Worm (Caenorhabditis elegans) whole organism, young adult: ENCODE data around the gene F44F4.3.

ENCODE experiments used
- B0035.1 ChIP-seq: sonication (generic microtip); optimal IDR thresholded peaks from 2 replicates; lab custom pipeline; 2016; ENCODE audit warnings: missing genetic modification characterization, mild to moderate bottlenecking, missing compliant biosample characterization, missing genotype, missing genetic modification reagents
- B0336.3 ChIP-seq: fragments of 200-800 bp; sonication (Bioruptor generic); IDR thresholded peaks from 2 replicates; pipeline ENCODE4 v1.3.6; 2022; ENCODE audit warnings: missing genetic modification characterization, missing compliant biosample characterization
- C17E4.6 ChIP-seq: fragments of 200-800 bp; sonication (Bioruptor generic); IDR thresholded peaks from 2 replicates; pipeline ENCODE4 v1.3.6; 2022; ENCODE audit warnings: missing genetic modification reagents, missing genetic modification characterization, missing compliant biosample characterization
- D2030.7 ChIP-seq: fragments of 200-800 bp; sonication (Bioruptor generic); IDR thresholded peaks from 2 replicates; pipeline ENCODE4 v1.3.6; 2022; ENCODE audit warnings: missing genetic modification reagents, missing genetic modification characterization, missing compliant biosample characterization
- F10E7.11 ChIP-seq: sonication (generic microtip); optimal IDR thresholded peaks from 2 replicates; lab custom pipeline; 2017; ENCODE audit warnings: mild to moderate bottlenecking, missing genetic modification characterization, moderate library complexity, missing compliant biosample characterization
- F22D6.2 ChIP-seq: sonication (generic microtip); optimal IDR thresholded peaks from 2 replicates; lab custom pipeline; 2016; ENCODE audit warnings: mild to moderate bottlenecking, missing genetic modification characterization, missing compliant biosample characterization
- F37B4.10 ChIP-seq: fragments of 200-800 bp; sonication (Bioruptor generic); IDR thresholded peaks from 2 replicates; pipeline ENCODE4 v1.3.6; 2022; ENCODE audit warnings: missing genetic modification characterization, missing compliant biosample characterization
- F39B2.1 ChIP-seq: fragments of 200-800 bp; sonication (Bioruptor generic); IDR thresholded peaks from 2 replicates; pipeline ENCODE4 v1.3.6; 2022; ENCODE audit warnings: missing genetic modification reagents, missing genetic modification characterization, missing compliant biosample characterization
- F52B5.7 ChIP-seq: sonication (generic microtip); optimal IDR thresholded peaks from 2 replicates; lab custom pipeline; 2016; ENCODE audit warnings: mild to moderate bottlenecking, missing genetic modification characterization, missing compliant biosample characterization
- F57C9.4 ChIP-seq: sonication (generic microtip); optimal IDR thresholded peaks from 2 replicates; lab custom pipeline; 2017; ENCODE audit warnings: mild to moderate bottlenecking, missing genetic modification characterization, missing compliant biosample characterization
- K11D2.4 ChIP-seq: fragments of 200-800 bp; sonication (Bioruptor generic); IDR thresholded peaks from 2 replicates; pipeline ENCODE4 v1.3.6; 2022; ENCODE audit warnings: missing genetic modification reagents, missing genetic modification characterization, missing compliant biosample characterization
- Y53F4B.3 ChIP-seq: fragments of 200-800 bp; sonication (Bioruptor generic); IDR thresholded peaks from 2 replicates; pipeline ENCODE4 v1.3.6; 2022; ENCODE audit warnings: missing genetic modification reagents, missing genetic modification characterization, missing compliant biosample characterization
- Y53G8AR.9 ChIP-seq: fragments of 200-800 bp; sonication (Bioruptor generic); conservative IDR thresholded peaks from 2 replicates; pipeline ENCODE4 v1.3.6; 2022; ENCODE audit warnings: missing genetic modification reagents, missing genetic modification characterization, missing compliant biosample characterization
- Y56A3A.18 ChIP-seq: fragments of 200-800 bp; sonication (Bioruptor generic); IDR thresholded peaks from 2 replicates; pipeline ENCODE4 v1.3.6; 2022; ENCODE audit warnings: missing genetic modification reagents, missing genetic modification characterization, missing compliant biosample characterization
- ZK185.1 ChIP-seq: sonication (generic microtip); optimal IDR thresholded peaks from 2 replicates; lab custom pipeline; 2016; ENCODE audit warnings: mild to moderate bottlenecking, missing genetic modification characterization, missing compliant biosample characterization; ENCODE audit not compliant: poor library complexity, severe bottlenecking
- atf-7 ChIP-seq: sonication (generic microtip); optimal IDR thresholded peaks from 2 replicates; lab custom pipeline; 2017; ENCODE audit warnings: mild to moderate bottlenecking, missing genetic modification characterization, missing compliant biosample characterization
- attf-3 ChIP-seq: fragments of 200-800 bp; sonication (Bioruptor generic); conservative IDR thresholded peaks from 2 replicates; pipeline ENCODE4 v1.3.6; 2022; ENCODE audit warnings: missing genetic modification reagents, missing genetic modification characterization, missing compliant biosample characterization
- bed-1 ChIP-seq: fragments of 200-800 bp; sonication (Bioruptor generic); IDR thresholded peaks from 2 replicates; pipeline ENCODE4 v1.3.6; 2022; ENCODE audit warnings: missing genetic modification reagents, missing genetic modification characterization, missing compliant biosample characterization
- cebp-1 ChIP-seq, 2 experiments: fragments of 200-800 bp in 1 of 2; sonication (Bioruptor generic) in 1 of 2; sonication (generic microtip) in 1 of 2; IDR thresholded peaks in 1 of 2; optimal IDR thresholded peaks in 1 of 2; 2 replicates each; pipeline versions ENCODE4 v1.3.6 to Lab custom; 2017 to 2022; ENCODE audit warnings: missing compliant biosample characterization in 2 of 2, missing genetic modification characterization in 2 of 2, mild to moderate bottlenecking in 1 of 2, missing genetic modification reagents in 1 of 2, moderate library complexity in 1 of 2
- cebp-2 ChIP-seq: fragments of 200-800 bp; sonication (Bioruptor generic); IDR thresholded peaks from 2 replicates; pipeline ENCODE4 v1.3.6; 2022; ENCODE audit warnings: missing genetic modification characterization, missing compliant biosample characterization
- ceh-100 ChIP-seq: fragments of 200-800 bp; sonication (Bioruptor generic); IDR thresholded peaks from 2 replicates; pipeline ENCODE4 v1.3.6; 2022; ENCODE audit warnings: missing genetic modification reagents, missing genetic modification characterization, missing compliant biosample characterization
- ceh-27 ChIP-seq: fragments of 200-800 bp; sonication (Bioruptor generic); optimal IDR thresholded peaks from 2 replicates; lab custom pipeline; 2018; ENCODE audit warnings: mild to moderate bottlenecking, missing genetic modification characterization, moderate library complexity, missing compliant biosample characterization
- die-1 ChIP-seq: sonication (generic microtip); optimal IDR thresholded peaks from 2 replicates; lab custom pipeline; 2016; ENCODE audit warnings: missing genotype, mild to moderate bottlenecking, missing genetic modification characterization, missing compliant biosample characterization
- dox-1 ChIP-seq: fragments of 200-800 bp; sonication (Bioruptor generic); IDR thresholded peaks from 2 replicates; pipeline ENCODE4 v1.3.6; 2022; ENCODE audit warnings: missing genetic modification reagents, missing genetic modification characterization, missing compliant biosample characterization
- fkh-3 ChIP-seq: sonication (generic microtip); optimal IDR thresholded peaks from 2 replicates; lab custom pipeline; 2016; ENCODE audit warnings: mild to moderate bottlenecking, missing genetic modification characterization, missing compliant biosample characterization
- gei-17 ChIP-seq: fragments of 200-800 bp; sonication (Bioruptor generic); optimal IDR thresholded peaks from 2 replicates; lab custom pipeline; 2018; ENCODE audit warnings: mild to moderate bottlenecking, missing genetic modification characterization, missing compliant biosample characterization
- him-1 ChIP-seq: sonication (generic microtip); optimal IDR thresholded peaks from 2 replicates; lab custom pipeline; 2016; ENCODE audit warnings: missing genotype, missing genetic modification reagents, missing genetic modification characterization, missing compliant biosample characterization
- hlh-12 ChIP-seq: sonication (generic microtip); optimal IDR thresholded peaks from 2 replicates; lab custom pipeline; 2016; ENCODE audit warnings: missing genetic modification characterization, missing compliant biosample characterization
- let-526 ChIP-seq: fragments of 200-800 bp; sonication (Bioruptor generic); IDR thresholded peaks from 2 replicates; pipeline ENCODE4 v1.3.6; 2022; ENCODE audit warnings: missing genetic modification reagents, missing genetic modification characterization, missing compliant biosample characterization
- let-607 ChIP-seq, 2 experiments: fragments of 200-800 bp in 1 of 2; sonication (Bioruptor generic) in 1 of 2; sonication (generic microtip) in 1 of 2; optimal IDR thresholded peaks; 2 replicates each; lab custom pipeline; 2016 to 2018; ENCODE audit warnings: mild to moderate bottlenecking in 2 of 2, missing compliant biosample characterization in 2 of 2, missing genetic modification characterization in 2 of 2, moderate library complexity in 2 of 2, missing genotype in 1 of 2
- lin-26 ChIP-seq: fragments of 200-800 bp; sonication (Bioruptor generic); IDR thresholded peaks from 2 replicates; pipeline ENCODE4 v1.3.6; 2022; ENCODE audit warnings: missing genetic modification reagents, missing genetic modification characterization, missing compliant biosample characterization
- lin-54 ChIP-seq: fragments of 200-800 bp; sonication (Bioruptor generic); optimal IDR thresholded peaks from 2 replicates; lab custom pipeline; 2018; ENCODE audit warnings: mild to moderate bottlenecking, missing genetic modification characterization, missing compliant biosample characterization
- madf-10 ChIP-seq: sonication (generic microtip); optimal IDR thresholded peaks from 2 replicates; lab custom pipeline; 2016; ENCODE audit warnings: mild to moderate bottlenecking, missing genetic modification characterization, missing compliant biosample characterization
- madf-6 ChIP-seq: fragments of 200-800 bp; sonication (Bioruptor generic); IDR thresholded peaks from 2 replicates; pipeline ENCODE4 v1.3.6; 2022; ENCODE audit warnings: missing genetic modification reagents, missing genetic modification characterization, missing compliant biosample characterization
- mes-4 ChIP-seq: sonication (generic microtip); optimal IDR thresholded peaks from 2 replicates; lab custom pipeline; 2016; ENCODE audit warnings: missing genotype, missing genetic modification characterization, missing compliant biosample characterization
- nhr-120 ChIP-seq: fragments of 200-800 bp; sonication (Bioruptor generic); IDR thresholded peaks from 2 replicates; pipeline ENCODE4 v1.3.6; 2022; ENCODE audit warnings: missing genetic modification characterization, missing compliant biosample characterization
- nhr-80 ChIP-seq: sonication (generic microtip); optimal IDR thresholded peaks from 2 replicates; lab custom pipeline; 2016; ENCODE audit warnings: missing genetic modification characterization, missing compliant biosample characterization
- nhr-90 ChIP-seq: sonication (generic microtip); optimal IDR thresholded peaks from 2 replicates; lab custom pipeline; 2016; ENCODE audit warnings: missing genotype, mild to moderate bottlenecking, missing genetic modification characterization, missing compliant biosample characterization
- pbrm-1 ChIP-seq: fragments of 200-800 bp; sonication (Bioruptor generic); IDR thresholded peaks from 2 replicates; pipeline ENCODE4 v1.3.6; 2022; ENCODE audit warnings: missing genetic modification reagents, missing genetic modification characterization, missing compliant biosample characterization
- pha-4 ChIP-seq: fragments of 150-350 bp; sonication (generic microtip); optimal IDR thresholded peaks from 2 replicates; lab custom pipeline; 2014; ENCODE audit warnings: missing biosample characterization, missing genetic modification reagents, missing genetic modification characterization
- rcor-1 ChIP-seq: fragments of 200-800 bp; sonication (Bioruptor generic); IDR thresholded peaks from 2 replicates; pipeline ENCODE4 v1.3.6; 2022; ENCODE audit warnings: missing genetic modification reagents, missing genetic modification characterization, missing compliant biosample characterization
- repo-1 ChIP-seq: sonication (generic microtip); optimal IDR thresholded peaks from 2 replicates; lab custom pipeline; 2017; ENCODE audit warnings: mild to moderate bottlenecking, missing genetic modification characterization, missing compliant biosample characterization
- snpc-1.1 ChIP-seq: sonication (generic microtip); optimal IDR thresholded peaks from 2 replicates; lab custom pipeline; 2017; ENCODE audit warnings: missing genetic modification characterization, mild to moderate bottlenecking, missing compliant biosample characterization, antibody characterized with exemption, moderate library complexity, missing genotype, missing genetic modification reagents; ENCODE audit not compliant: insufficient read depth
- tbp1 ChIP-seq: fragments of 200-800 bp; sonication (Bioruptor generic); optimal IDR thresholded peaks from 2 replicates; lab custom pipeline; 2018; ENCODE audit warnings: mild to moderate bottlenecking, missing genetic modification characterization, missing compliant biosample characterization
- tbx-9 ChIP-seq: sonication (generic microtip); optimal IDR thresholded peaks from 2 replicates; lab custom pipeline; 2016; ENCODE audit warnings: borderline replicate concordance, missing genetic modification characterization, inconsistent platforms, missing compliant biosample characterization
- unc-130 ChIP-seq: sonication (generic microtip); optimal IDR thresholded peaks from 2 replicates; lab custom pipeline; 2016; ENCODE audit warnings: missing genetic modification reagents, missing genetic modification characterization, missing compliant biosample characterization
- xnd-1 ChIP-seq: sonication (generic microtip); optimal IDR thresholded peaks from 2 replicates; lab custom pipeline; 2016; ENCODE audit warnings: missing genotype, missing genetic modification reagents, missing genetic modification characterization, missing compliant biosample characterization
- ztf-22 ChIP-seq: fragments of 200-800 bp; sonication (Bioruptor generic); optimal IDR thresholded peaks from 2 replicates; lab custom pipeline; 2018; ENCODE audit warnings: mild to moderate bottlenecking, missing genetic modification characterization, moderate library complexity, missing compliant biosample characterization
- ztf-6 ChIP-seq: fragments of 200-800 bp; sonication (Bioruptor generic); IDR thresholded peaks from 2 replicates; pipeline ENCODE4 v1.3.6; 2022; ENCODE audit warnings: missing genetic modification reagents, missing genetic modification characterization, missing compliant biosample characterization

The F44F4.3 gene

DNA sequence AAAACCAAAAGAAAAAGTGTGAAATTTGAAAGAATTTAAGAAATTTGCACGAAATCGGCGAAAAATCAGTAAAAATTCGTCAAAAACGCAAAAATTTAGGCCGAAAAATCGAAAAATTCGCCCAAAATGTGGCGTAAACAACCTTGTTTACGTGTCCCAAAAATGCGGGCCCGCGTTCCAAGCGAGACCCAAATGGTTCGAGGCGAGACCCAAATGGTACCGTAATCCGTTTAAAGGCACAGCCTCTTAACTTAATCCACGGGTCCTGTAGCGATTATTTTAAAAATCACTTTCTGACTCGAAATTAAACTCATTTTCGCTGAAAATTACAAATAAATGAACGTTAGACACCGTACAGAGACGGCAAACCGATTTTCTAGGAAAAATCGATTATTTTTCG is 49.6 kb upstream of the F44F4.3 start (continued):
- TF ChIP-seq snpc-1.1 (no peak), unc-130 (no peak), F52B5.7 (tag; lab: Kevin White, UChicago) (no peak), madf-10 (no peak), bed-1 (GFP tag; lab: Robert Waterston, UW) (no peak), die-1 (no peak), F39B2.1 (GFP tag; lab: Robert Waterston, UW) (no peak), nhr-80 (tag; lab: Kevin White, UChicago) (no peak), nhr-90 (tag; lab: Kevin White, UChicago) (no peak), cebp-1 (GFP tag; IDR thresholded peaks at IDR 0.05; lab: Robert Waterston, UW) (no peak), cebp-1 (tag; optimal IDR thresholded peaks at IDR 0.05; lab: Kevin White, UChicago) (no peak), B0336.3 (GFP tag; lab: Robert Waterston, UW) (no peak), Y56A3A.18 (GFP tag; lab: Robert Waterston, UW) (no peak), let-607 (tag; optimal IDR thresholded peaks at IDR 0.05; lab: Kevin White, UChicago) (no peak), lin-54 (GFP tag; lab: Kevin White, UChicago) (peak; percentile 69), cebp-2 (GFP tag; lab: Robert Waterston, UW) (no peak), tbx-9 (tag; lab: Kevin White, UChicago) (no peak), attf-3 (GFP tag; lab: Robert Waterston, UW) (0 out of 2 replicates have a peak, but pooled peaks have one; percentile 44), ztf-22 (GFP tag; lab: Kevin White, UChicago) (no peak), fkh-3 (tag; lab: Kevin White, UChicago) (no peak), atf-7 (tag; lab: Kevin White, UChicago) (no peak), mes-4 (tag; lab: Kevin White, UChicago) (no peak), rcor-1 (GFP tag; lab: Robert Waterston, UW) (peak; percentile 71), nhr-120 (GFP tag; lab: Robert Waterston, UW) (no peak), C17E4.6 (0 out of 2 replicates have a peak, but pooled peaks have one; percentile 20), him-1 (tag; lab: Kevin White, UChicago) (no peak), Y53G8AR.9 (GFP tag; lab: Robert Waterston, UW) (no peak), let-526 (GFP tag; lab: Robert Waterston, UW) (no peak), B0035.1 (tag; lab: Kevin White, UChicago) (no peak), ztf-6 (GFP tag; lab: Robert Waterston, UW) (no peak), Y53F4B.3 (no peak), ZK185.1 (tag; lab: Kevin White, UChicago) (no peak), ceh-27 (GFP tag; lab: Kevin White, UChicago) (no peak), pbrm-1 (peak; percentile 75), F10E7.11 (no peak), F22D6.2 (tag; lab: Kevin White, UChicago) (no peak), tbp1 (GFP tag; lab: Kevin White, UChicago) (peak; percentile 41), K11D2.4 (GFP tag; lab: Robert Waterston, UW) (no peak), pha-4 (tag; lab: Kevin White, UChicago) (no peak), dox-1 (GFP tag; lab: Robert Waterston, UW) (peak; percentile 72), xnd-1 (tag; lab: Kevin White, UChicago) (peak; percentile 92), lin-26 (GFP tag; lab: Robert Waterston, UW) (no peak), madf-6 (peak; percentile 97), repo-1 (tag; lab: Kevin White, UChicago) (no peak), D2030.7 (GFP tag; lab: Robert Waterston, UW) (peak; percentile 90), F37B4.10 (no peak), F57C9.4 (tag; lab: Kevin White, UChicago) (no peak), gei-17 (GFP tag; lab: Kevin White, UChicago) (no peak), ceh-100 (GFP tag; lab: Robert Waterston, UW) (no peak), hlh-12 (tag; lab: Kevin White, UChicago) (no peak)
